Fruit fly (Drosophila melanogaster): ENCODE data around the gene Tudor-SN.
A peak's percentile ranks its signal among the peaks of the same experiment; 100 is the strongest.

Gene Tudor-SN

dm6 chr3L:247482-248225 is 16.5 kb downstream of the Tudor-SN start, which contains the start of gene mthl14 (continued):
- TF ChIP-seq CG16779 (GFP tag; IDR thresholded peaks at IDR 0.05), result no peak
- no peak for TF ChIP-seq CG13894 (tag; optimal IDR thresholded peaks at IDR 0.05)
- no peak for TF ChIP-seq Sox100B (GFP tag; optimal IDR thresholded peaks at IDR 0.05)
- peak; percentile 25 for TF ChIP-seq odd (GFP tag; optimal IDR thresholded peaks at IDR 0.05)
- TF ChIP-seq mirr (GFP tag; optimal IDR thresholded peaks at IDR 0.05), result peak; percentile 84
- TF ChIP-seq caup (GFP tag; optimal IDR thresholded peaks at IDR 0.05; ENCODE audit: severe bottlenecking), result no peak
- no peak for TF ChIP-seq Dp (GFP tag; optimal IDR thresholded peaks at IDR 0.05)
- TF ChIP-seq nom (GFP tag; optimal IDR thresholded peaks at IDR 0.05), result no peak
- TF ChIP-seq exex (tag; optimal IDR thresholded peaks at IDR 0.05), result peak; percentile 92
- no peak for TF ChIP-seq Dad (GFP tag; optimal IDR thresholded peaks at IDR 0.05)
- peak; percentile 77 for TF ChIP-seq CG34376 (GFP tag; optimal IDR thresholded peaks at IDR 0.05)
- TF ChIP-seq CG7556 (GFP tag; optimal IDR thresholded peaks at IDR 0.05), result no peak
- no peak for TF ChIP-seq repo (GFP tag; optimal IDR thresholded peaks at IDR 0.05)
- peak; percentile 45 for TF ChIP-seq Med (GFP tag)
- TF ChIP-seq CG33557 (GFP tag; optimal IDR thresholded peaks at IDR 0.05), result peak; percentile 27
- TF ChIP-seq org-1 (GFP tag; optimal IDR thresholded peaks at IDR 0.05), result no peak
- TF ChIP-seq kah (GFP tag; optimal IDR thresholded peaks at IDR 0.05), result no peak
- no peak for TF ChIP-seq Hand (GFP tag; optimal IDR thresholded peaks at IDR 0.05)
- TF ChIP-seq CG34422 (GFP tag; IDR thresholded peaks at IDR 0.05), result no peak
- TF ChIP-seq CG3163 (GFP tag; optimal IDR thresholded peaks at IDR 0.05), result no peak
- peak; percentile 14 for TF ChIP-seq CG13296 (GFP tag; optimal IDR thresholded peaks at IDR 0.05)
- no peak for TF ChIP-seq ranshi (GFP tag; IDR thresholded peaks at IDR 0.05)
- no peak for TF ChIP-seq tgo (GFP tag; IDR thresholded peaks at IDR 0.05)
- peak; percentile 37 for TF ChIP-seq CG15479 (GFP tag; optimal IDR thresholded peaks at IDR 0.05)
- peak; percentile 39 for TF ChIP-seq CG17568 (GFP tag; optimal IDR thresholded peaks at IDR 0.05)
- TF ChIP-seq sc (optimal IDR thresholded peaks at IDR 0.05), result no peak
- no peak for TF ChIP-seq sc (GFP tag; optimal IDR thresholded peaks at IDR 0.05)
- no peak for TF ChIP-seq CG10543 (GFP tag; optimal IDR thresholded peaks at IDR 0.05)

dm6 chr3L:246644-247199 is 17.5 kb downstream of the Tudor-SN start:
- TF ChIP-seq tna (GFP tag; IDR thresholded peaks at IDR 0.05; ENCODE audit: partially characterized antibody), result peak; percentile 71
- TF ChIP-seq Sin3A (optimal IDR thresholded peaks at IDR 0.05), result peak; percentile 9
- peak; percentile 97 for TF ChIP-seq Ets97D (GFP tag; optimal IDR thresholded peaks at IDR 0.05)
- peak; percentile 69 for TF ChIP-seq Opbp (GFP tag; IDR thresholded peaks at IDR 0.05; ENCODE audit: partially characterized antibody)
- no peak for TF ChIP-seq Dfd (GFP tag; optimal IDR thresholded peaks at IDR 0.05)
- TF ChIP-seq Mrtf (GFP tag; IDR thresholded peaks at IDR 0.05), result peak; percentile 56; the same call in 2 of the 3 replicates
- TF ChIP-seq CG13624 (GFP tag; optimal IDR thresholded peaks at IDR 0.05), result peak; percentile 77
- peak; percentile 46 to 48 for TF ChIP-seq dpn (GFP tag; optimal IDR thresholded peaks at IDR 0.05)
- peak; percentile 27 for TF ChIP-seq ems (GFP tag; optimal IDR thresholded peaks at IDR 0.05)
- peak; percentile 82 for TF ChIP-seq stwl (tag; optimal IDR thresholded peaks at IDR 0.05)
- TF ChIP-seq CG6791 (GFP tag; IDR thresholded peaks at IDR 0.05; ENCODE audit: partially characterized antibody), result peak; percentile 83
- no peak; the same call in none of the 2 replicates for TF ChIP-seq CG11247 (GFP tag; IDR thresholded peaks at IDR 0.05)
- no peak for TF ChIP-seq Drgx (GFP tag; IDR thresholded peaks at IDR 0.05)
- peak; percentile 26 for TF ChIP-seq her (GFP tag; optimal IDR thresholded peaks at IDR 0.05)
- TF ChIP-seq CG3847 (GFP tag; IDR thresholded peaks at IDR 0.05), result peak; percentile 58
- TF ChIP-seq CG6654 (GFP tag; optimal IDR thresholded peaks at IDR 0.05), result no peak
- peak; percentile 86 for TF ChIP-seq phol (tag; optimal IDR thresholded peaks at IDR 0.05)
- no peak for TF ChIP-seq CG43689 (GFP tag; IDR thresholded peaks at IDR 0.05)
- peak; percentile 81 for TF ChIP-seq CG12659 (GFP tag; optimal IDR thresholded peaks at IDR 0.05)
- TF ChIP-seq E2f1 (GFP tag; IDR thresholded peaks at IDR 0.05), result peak; percentile 47; the same call in 1 of the 2 replicates
- peak; percentile 46 for TF ChIP-seq ftz-f1 (GFP tag; optimal IDR thresholded peaks at IDR 0.05)
- TF ChIP-seq ci (GFP tag; IDR thresholded peaks at IDR 0.05), result peak; percentile 84
